Fruit fly (Drosophila melanogaster) whole organism, embryonic: ENCODE measurements around the gene CG34434.

Source experiments
- Antp ChIP-seq: fragments of 200-800 bp; sonication (Bioruptor generic); optimal IDR thresholded peaks from 3 replicates; lab custom pipeline; 2016; ENCODE audit warnings: missing biosample characterization, missing genetic modification characterization
- Atf3 ChIP-seq: fragments of 200-800 bp; sonication (Bioruptor generic); optimal IDR thresholded peaks from 3 replicates; lab custom pipeline; 2016; ENCODE audit warnings: missing biosample characterization, missing genetic modification characterization
- C15 ChIP-seq: fragments of 200-800 bp; sonication (Bioruptor generic); IDR thresholded peaks from 3 replicates; pipeline ENCODE4 v1.3.6; 2022; ENCODE audit warnings: missing biosample characterization, missing genetic modification characterization
- CG12219 ChIP-seq: fragments of 200-800 bp; sonication (Bioruptor generic); optimal IDR thresholded peaks from 3 replicates; lab custom pipeline; 2018; ENCODE audit warnings: missing biosample characterization, mild to moderate bottlenecking, missing genetic modification characterization
- CG13287 ChIP-seq: fragments of 200-800 bp; sonication (Bioruptor generic); IDR thresholded peaks from 2 replicates; pipeline ENCODE4 v1.3.6; 2022; ENCODE audit warnings: missing biosample characterization, missing genetic modification characterization; ENCODE audit not compliant: partially characterized antibody
- CG15514 ChIP-seq: fragments of 200-800 bp; sonication (Bioruptor generic); optimal IDR thresholded peaks from 3 replicates; lab custom pipeline; 2017; ENCODE audit warnings: missing biosample characterization, missing genetic modification characterization, mild to moderate bottlenecking, moderate library complexity, missing genetic modification reagents
- CG17328 ChIP-seq: fragments of 200-800 bp; sonication (Bioruptor generic); IDR thresholded peaks from 2 replicates; pipeline ENCODE4 v1.3.6; 2022; ENCODE audit warnings: missing biosample characterization, missing genetic modification characterization
- CG17568 ChIP-seq: fragments of 200-800 bp; sonication (Bioruptor generic); optimal IDR thresholded peaks from 2 replicates; lab custom pipeline; 2018; ENCODE audit warnings: missing biosample characterization, mild to moderate bottlenecking, missing genetic modification characterization, moderate library complexity
- CG17802 ChIP-seq: fragments of 200-800 bp; sonication (Bioruptor generic); optimal IDR thresholded peaks from 2 replicates; lab custom pipeline; 2018; ENCODE audit warnings: missing biosample characterization, mild to moderate bottlenecking, missing genetic modification characterization, moderate library complexity
- CG1792 ChIP-seq: fragments of 200-800 bp; sonication (Bioruptor generic); optimal IDR thresholded peaks from 2 replicates; lab custom pipeline; 2016; ENCODE audit warnings: missing biosample characterization, missing genetic modification characterization
- CG18764 ChIP-seq: fragments of 200-800 bp; sonication (Bioruptor generic); optimal IDR thresholded peaks from 3 replicates; lab custom pipeline; 2016; ENCODE audit warnings: missing biosample characterization, missing genetic modification characterization
- CG2116 ChIP-seq: fragments of 200-800 bp; sonication (Bioruptor generic); optimal IDR thresholded peaks from 3 replicates; lab custom pipeline; 2018; ENCODE audit warnings: missing biosample characterization, mild to moderate bottlenecking, missing genetic modification characterization
- CG30431 ChIP-seq: fragments of 200-800 bp; sonication (Bioruptor generic); optimal IDR thresholded peaks from 2 replicates; lab custom pipeline; 2017; ENCODE audit warnings: missing biosample characterization, missing genetic modification characterization
- CG31365 ChIP-seq: fragments of 200-800 bp; sonication (Bioruptor generic); optimal IDR thresholded peaks from 2 replicates; lab custom pipeline; 2018; ENCODE audit warnings: missing biosample characterization, mild to moderate bottlenecking, missing genetic modification characterization
- CG3995 ChIP-seq: fragments of 200-800 bp; sonication (Bioruptor generic); optimal IDR thresholded peaks from 3 replicates; lab custom pipeline; 2016; ENCODE audit warnings: missing biosample characterization, missing genetic modification characterization
- CG4328 ChIP-seq: fragments of 200-800 bp; sonication (Bioruptor generic); optimal IDR thresholded peaks from 3 replicates; lab custom pipeline; 2017; ENCODE audit warnings: missing biosample characterization, missing genetic modification reagents, missing genetic modification characterization
- CG6272 ChIP-seq: fragments of 200-800 bp; sonication (Bioruptor generic); IDR thresholded peaks from 2 replicates; pipeline ENCODE4 v1.3.6; 2022; ENCODE audit warnings: missing biosample characterization, missing genetic modification characterization
- CG6791 ChIP-seq: fragments of 200-800 bp; sonication (Bioruptor generic); IDR thresholded peaks from 3 replicates; pipeline ENCODE4 v1.3.6; 2022; ENCODE audit warnings: missing biosample characterization, missing genetic modification characterization; ENCODE audit not compliant: partially characterized antibody
- CG9215 ChIP-seq: fragments of 200-800 bp; sonication (Bioruptor generic); IDR thresholded peaks from 2 replicates; pipeline ENCODE4 v1.3.6; 2022; ENCODE audit warnings: missing biosample characterization, missing genetic modification characterization
- CG9727 ChIP-seq: fragments of 200-800 bp; sonication (Bioruptor generic); optimal IDR thresholded peaks from 3 replicates; lab custom pipeline; 2017; ENCODE audit warnings: missing biosample characterization, mild to moderate bottlenecking, missing genetic modification characterization
- Chrac-16 ChIP-seq: fragments of 200-800 bp; sonication (Bioruptor generic); optimal IDR thresholded peaks from 3 replicates; lab custom pipeline; 2016; ENCODE audit warnings: missing biosample characterization, missing genetic modification characterization
- CoRest ChIP-seq: fragments of 200-800 bp; sonication (Bioruptor generic); optimal IDR thresholded peaks from 3 replicates; lab custom pipeline; 2018; ENCODE audit warnings: missing biosample characterization, mild to moderate bottlenecking, missing genetic modification characterization, moderate library complexity
- CrebB ChIP-seq: fragments of 200-800 bp; sonication (Bioruptor generic); optimal IDR thresholded peaks from 3 replicates; lab custom pipeline; 2018; ENCODE audit warnings: missing biosample characterization, mild to moderate bottlenecking, missing genetic modification characterization
- Dbx ChIP-seq: fragments of 200-800 bp; sonication (Bioruptor generic); IDR thresholded peaks from 3 replicates; pipeline ENCODE4 v1.3.6; 2022; ENCODE audit warnings: missing biosample characterization, missing genetic modification characterization
- Dfd ChIP-seq, 2 experiments: fragments of >200 bp; optimal IDR thresholded peaks; 2 replicates each; lab custom pipeline; 2017; ENCODE audit warnings: missing biosample characterization in 2 of 2, missing genetic modification characterization in 2 of 2
- Dip2 ChIP-seq: fragments of 200-800 bp; sonication (Bioruptor generic); IDR thresholded peaks from 2 replicates; pipeline ENCODE4 v1.3.6; 2022; ENCODE audit warnings: missing biosample characterization, missing genetic modification characterization
- ERR ChIP-seq: fragments of 200-800 bp; sonication (Bioruptor generic); optimal IDR thresholded peaks from 2 replicates; lab custom pipeline; 2016; ENCODE audit warnings: missing biosample characterization, missing genetic modification characterization
- Gsc ChIP-seq: fragments of 200-800 bp; sonication (Bioruptor generic); IDR thresholded peaks from 2 replicates; pipeline ENCODE4 v1.3.6; 2022; ENCODE audit warnings: missing biosample characterization, missing genetic modification characterization
- Max ChIP-seq: fragments of 200-800 bp; sonication (Bioruptor generic); optimal IDR thresholded peaks from 2 replicates; lab custom pipeline; 2016; ENCODE audit warnings: missing biosample characterization, mild to moderate bottlenecking, missing genetic modification characterization
- Nf-YC ChIP-seq: fragments of 200-800 bp; optimal IDR thresholded peaks from 3 replicates; lab custom pipeline; 2019; ENCODE audit warnings: missing biosample characterization, mild to moderate bottlenecking, missing genetic modification characterization, moderate library complexity
- Oli ChIP-seq: fragments of 200-800 bp; sonication (Bioruptor generic); optimal IDR thresholded peaks from 2 replicates; lab custom pipeline; 2018; ENCODE audit warnings: missing biosample characterization, mild to moderate bottlenecking, missing genetic modification characterization, moderate library complexity
- Ssrp ChIP-seq: fragments of 200-800 bp; sonication (Bioruptor generic); optimal IDR thresholded peaks from 2 replicates; lab custom pipeline; 2018; ENCODE audit warnings: missing biosample characterization, mild to moderate bottlenecking, missing genetic modification characterization, moderate library complexity
- TFAM ChIP-seq: fragments of 200-800 bp; sonication (Bioruptor generic); optimal IDR thresholded peaks from 2 replicates; lab custom pipeline; 2017; ENCODE audit warnings: missing biosample characterization, missing genetic modification characterization, inconsistent platforms
- Xrp1 ChIP-seq: fragments of 200-800 bp; sonication (Bioruptor generic); IDR thresholded peaks from 2 replicates; pipeline ENCODE4 v1.3.6; 2022; ENCODE audit warnings: missing biosample characterization, missing genetic modification characterization
- btn ChIP-seq: fragments of 200-800 bp; sonication (Bioruptor generic); optimal IDR thresholded peaks from 2 replicates; lab custom pipeline; 2016; ENCODE audit warnings: missing biosample characterization, missing genetic modification characterization
- cg ChIP-seq: fragments of 200-800 bp; sonication (Bioruptor generic); optimal IDR thresholded peaks from 3 replicates; lab custom pipeline; 2019; ENCODE audit warnings: missing biosample characterization, mild to moderate bottlenecking, missing genetic modification characterization, moderate library complexity
- chm ChIP-seq: fragments of 200-800 bp; sonication (Bioruptor generic); IDR thresholded peaks from 2 replicates; pipeline ENCODE4 v1.3.6; 2022; ENCODE audit warnings: missing biosample characterization, missing genetic modification characterization
- da ChIP-seq: fragments of 200-800 bp; sonication (Bioruptor generic); optimal IDR thresholded peaks from 2 replicates; lab custom pipeline; 2016; ENCODE audit warnings: missing biosample characterization, missing genetic modification characterization
- disco-r ChIP-seq: fragments of 200-800 bp; sonication (Bioruptor generic); optimal IDR thresholded peaks from 2 replicates; lab custom pipeline; 2016; ENCODE audit warnings: missing biosample characterization, missing genetic modification characterization
- ewg ChIP-seq: fragments of 200-800 bp; sonication (Bioruptor generic); optimal IDR thresholded peaks from 3 replicates; lab custom pipeline; 2017; ENCODE audit warnings: mild to moderate bottlenecking, missing biosample characterization, missing genetic modification reagents, missing genetic modification characterization
- eyg ChIP-seq: fragments of 200-800 bp; sonication (Bioruptor generic); optimal IDR thresholded peaks from 3 replicates; lab custom pipeline; 2016; ENCODE audit warnings: missing biosample characterization, missing genetic modification characterization
- gro ChIP-seq: fragments of 200-800 bp; sonication (Bioruptor generic); optimal IDR thresholded peaks from 2 replicates; lab custom pipeline; 2016; ENCODE audit warnings: missing biosample characterization, missing genetic modification characterization
- ken ChIP-seq: fragments of 200-800 bp; sonication (Bioruptor generic); IDR thresholded peaks from 3 replicates; pipeline ENCODE4 v1.3.6; 2022; ENCODE audit warnings: missing biosample characterization, missing genetic modification characterization
- org-1 ChIP-seq: fragments of 200-800 bp; sonication (Bioruptor generic); optimal IDR thresholded peaks from 2 replicates; lab custom pipeline; 2017; ENCODE audit warnings: missing biosample characterization, missing genetic modification characterization
- otp ChIP-seq: fragments of 200-800 bp; sonication (Bioruptor generic); IDR thresholded peaks from 3 replicates; pipeline ENCODE4, ENCODE4 v1.3.6; 2022; ENCODE audit warnings: missing biosample characterization, missing genetic modification characterization
- peb ChIP-seq: fragments of 200-800 bp; sonication (Bioruptor generic); IDR thresholded peaks from 2 replicates; pipeline ENCODE4 v1.3.6; 2022; ENCODE audit warnings: missing biosample characterization, missing genetic modification characterization
- pnt ChIP-seq: fragments of 200-800 bp; sonication (Bioruptor generic); optimal IDR thresholded peaks from 3 replicates; lab custom pipeline; 2016; ENCODE audit warnings: missing biosample characterization, missing genetic modification characterization
- prd ChIP-seq, 3 experiments: fragments of >200 bp in 2 of 3; fragments of 200-800 bp in 1 of 3; sonication (Bioruptor generic) in 1 of 3; optimal IDR thresholded peaks in 2 of 3; IDR thresholded peaks in 1 of 3; 2 replicates in 2 of 3; 3 replicates in 1 of 3; pipeline versions ENCODE4 v1.3.6 to Lab custom; 2017 to 2022; ENCODE audit warnings: missing biosample characterization in 1 of 3, missing genetic modification characterization in 1 of 3
- repo ChIP-seq: fragments of 200-800 bp; sonication (Bioruptor generic); optimal IDR thresholded peaks from 2 replicates; lab custom pipeline; 2016; ENCODE audit warnings: missing biosample characterization, missing genetic modification characterization
- salm ChIP-seq: fragments of 200-800 bp; sonication (Bioruptor generic); optimal IDR thresholded peaks from 2 replicates; lab custom pipeline; 2018; ENCODE audit warnings: missing biosample characterization, mild to moderate bottlenecking, missing genetic modification characterization
- shn ChIP-seq: fragments of 200-800 bp; sonication (Bioruptor generic); optimal IDR thresholded peaks from 3 replicates; lab custom pipeline; 2016; ENCODE audit warnings: missing biosample characterization, missing genetic modification characterization
- zen ChIP-seq: fragments of 200-800 bp; sonication (Bioruptor generic); optimal IDR thresholded peaks from 3 replicates; lab custom pipeline; 2018; ENCODE audit warnings: missing biosample characterization, mild to moderate bottlenecking, missing genetic modification characterization, moderate library complexity

Gene CG34434

DNA sequence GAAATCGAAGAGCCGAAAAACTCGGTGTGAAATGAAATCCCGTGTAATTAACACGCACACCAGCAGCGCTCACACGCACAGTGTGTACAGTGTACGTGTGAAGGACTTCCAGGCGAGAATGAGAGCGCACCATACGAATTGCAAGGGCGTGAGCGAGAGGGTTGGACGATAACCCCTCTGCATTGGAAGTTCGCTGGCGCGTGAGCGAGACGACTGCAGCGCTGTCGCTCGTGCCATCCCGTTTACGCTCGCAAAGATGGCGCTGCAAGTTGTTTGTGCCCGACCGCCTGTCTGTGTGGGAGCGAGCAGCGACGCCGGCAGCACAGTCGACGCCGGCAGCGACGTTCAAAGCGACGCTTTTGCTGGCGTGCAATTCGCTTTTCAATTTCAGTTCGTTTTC is 22.3 kb downstream of the CG34434 start, which contains the start of gene Vsx1 (continued):
- TF ChIP-seq CoRest (tag; lab: Kevin White, UChicago) (peak; percentile 76), TFAM (GFP tag; lab: Kevin White, UChicago) (no peak), CG15514 (GFP tag; lab: Kevin White, UChicago) (no peak), Dbx (no peak), CG1792 (no peak), ewg (GFP tag; lab: Kevin White, UChicago) (peak; percentile 97), peb (GFP tag; lab: Robert Waterston, UW) (no peak), CG31365 (no peak), repo (GFP tag; lab: Kevin White, UChicago) (no peak), CG6272 (GFP tag; lab: Robert Waterston, UW) (no peak), CrebB (tag; lab: Kevin White, UChicago) (no peak), Max (no peak), eyg (no peak), CG9215 (no peak), zen (tag; lab: Kevin White, UChicago) (peak; percentile 70), gro (no peak), da (GFP tag; lab: Kevin White, UChicago) (no peak), btn (GFP tag; lab: Kevin White, UChicago) (no peak), pnt (GFP tag; lab: Kevin White, UChicago) (no peak), Oli (tag; lab: Kevin White, UChicago) (no peak), Ssrp (tag; lab: Kevin White, UChicago) (no peak), shn (no peak), org-1 (GFP tag; lab: Kevin White, UChicago) (no peak), Xrp1 (no peak), CG17328 (no peak), CG2116 (GFP tag; lab: Kevin White, UChicago) (no peak), disco-r (no peak), Nf-YC (tag; lab: Kevin White, UChicago) (peak; percentile 97), CG17802 (tag; lab: Kevin White, UChicago) (no peak), Dfd (GFP tag; optimal IDR thresholded peaks at IDR 0.05; lab: Kevin White, UChicago) (peak in 1 of 2 experiments; percentile 2), Atf3 (GFP tag; lab: Kevin White, UChicago) (no peak), Gsc (GFP tag; lab: Robert Waterston, UW) (no peak), chm (GFP tag; lab: Robert Waterston, UW) (no peak), CG18764 (GFP tag; lab: Kevin White, UChicago) (no peak), CG17568 (GFP tag; lab: Kevin White, UChicago) (no peak), CG6791 (peak; percentile 55; the same call in 1 of the 3 replicates), cg (GFP tag; lab: Kevin White, UChicago) (peak; percentile 97), Antp (GFP tag; lab: Kevin White, UChicago) (no peak), CG13287 (GFP tag; lab: Robert Waterston, UW) (no peak), otp (0 out of 3 replicates have a peak, but pooled peaks have one; percentile 13), Dip2 (GFP tag; lab: Robert Waterston, UW) (no peak), Chrac-16 (GFP tag; lab: Kevin White, UChicago) (no peak), CG4328 (GFP tag; lab: Kevin White, UChicago) (no peak), CG30431 (GFP tag; lab: Kevin White, UChicago) (no peak), prd (optimal IDR thresholded peaks at IDR 0.05; lab: Kevin White, UChicago) (no peak), prd (GFP tag; IDR thresholded peaks at IDR 0.05; lab: Robert Waterston, UW) (no peak; the same call in 2 of the 3 replicates), CG9727 (GFP tag; lab: Kevin White, UChicago) (no peak), salm (tag; lab: Kevin White, UChicago) (no peak), CG12219 (GFP tag; lab: Kevin White, UChicago) (no peak), ERR (GFP tag; lab: Kevin White, UChicago) (no peak), ken (GFP tag; lab: Robert Waterston, UW) (no peak), CG3995 (GFP tag; lab: Kevin White, UChicago) (no peak), C15 (GFP tag; lab: Robert Waterston, UW) (no peak)
